Fruit fly (Drosophila melanogaster): ENCODE results near the gene CG32219.
A peak's percentile ranks its signal among the peaks of the same experiment; 100 is the strongest.

The CG32219 gene

dm6 chr3L:19941162-19941561 lies 9.8 kb downstream of the CG32219 start:
- TF ChIP-seq Taf1 (GFP tag; IDR thresholded peaks at IDR 0.05) (no peak), nom (GFP tag; optimal IDR thresholded peaks at IDR 0.05) (no peak), Atf3 (GFP tag; optimal IDR thresholded peaks at IDR 0.05) (no peak), exex (tag; optimal IDR thresholded peaks at IDR 0.05) (peak; percentile 75), sug (tag; optimal IDR thresholded peaks at IDR 0.05) (peak; percentile 37), YL-1 (GFP tag; optimal IDR thresholded peaks at IDR 0.05) (no peak), bcd (GFP tag; optimal IDR thresholded peaks at IDR 0.05) (no peak), CG8359 (GFP tag; optimal IDR thresholded peaks at IDR 0.05; ENCODE audit: borderline replicate concordance) (no peak)

dm6 chr3L:19940349-19940748 lies 10.6 kb downstream of the CG32219 start:
- no peak for TF ChIP-seq CG12659 (GFP tag; optimal IDR thresholded peaks at IDR 0.05)
- no peak for TF ChIP-seq emc (GFP tag; optimal IDR thresholded peaks at IDR 0.05)
- no peak for TF ChIP-seq CG14710 (tag; optimal IDR thresholded peaks at IDR 0.05)
- TF ChIP-seq HmgZ (tag; optimal IDR thresholded peaks at IDR 0.05) = no peak
- no peak for TF ChIP-seq az2 (GFP tag; optimal IDR thresholded peaks at IDR 0.05)
- TF ChIP-seq Chrac-16 (GFP tag; optimal IDR thresholded peaks at IDR 0.05) = no peak
- TF ChIP-seq slp2 (GFP tag; optimal IDR thresholded peaks at IDR 0.05) = no peak
- no peak for TF ChIP-seq CG14014 (GFP tag; IDR thresholded peaks at IDR 0.05)
- TF ChIP-seq CG7839 (tag; optimal IDR thresholded peaks at IDR 0.05) = peak; percentile 14
- TF ChIP-seq Tbp (GFP tag; optimal IDR thresholded peaks at IDR 0.05) = no peak
- TF ChIP-seq da (GFP tag; optimal IDR thresholded peaks at IDR 0.05) = no peak
- no peak for TF ChIP-seq mld (GFP tag; IDR thresholded peaks at IDR 0.05; ENCODE audit: partially characterized antibody)
- TF ChIP-seq Side (GFP tag; optimal IDR thresholded peaks at IDR 0.05) = no peak
- no peak for TF ChIP-seq CG10959 (GFP tag; IDR thresholded peaks at IDR 0.05)
- TF ChIP-seq CG8089 (GFP tag; optimal IDR thresholded peaks at IDR 0.05) = no peak
- TF ChIP-seq fd64A (GFP tag; optimal IDR thresholded peaks at IDR 0.05) = no peak
- TF ChIP-seq CoRest (tag; optimal IDR thresholded peaks at IDR 0.05) = peak; percentile 2
- no peak for TF ChIP-seq Hr3 (GFP tag; optimal IDR thresholded peaks at IDR 0.05)
- TF ChIP-seq kay (GFP tag; optimal IDR thresholded peaks at IDR 0.05) = no peak
- no peak for TF ChIP-seq ind (GFP tag; optimal IDR thresholded peaks at IDR 0.05)
- peak; percentile 25 for TF ChIP-seq CG2712 (tag; optimal IDR thresholded peaks at IDR 0.05)
- TF ChIP-seq CG7372 (GFP tag; IDR thresholded peaks at IDR 0.05) = no peak
- peak; percentile 17 for TF ChIP-seq Oli (tag; optimal IDR thresholded peaks at IDR 0.05)
- TF ChIP-seq Sox100B (GFP tag; optimal IDR thresholded peaks at IDR 0.05) = no peak
- TF ChIP-seq Rfx (GFP tag; IDR thresholded peaks at IDR 0.05) = 0 out of 2 replicates have a peak, but pooled peaks have one; percentile 37
- no peak for TF ChIP-seq CG14667 (GFP tag; IDR thresholded peaks at IDR 0.05)
- peak; percentile 32 for TF ChIP-seq Meics (GFP tag; optimal IDR thresholded peaks at IDR 0.05)
- no peak for TF ChIP-seq HmgD (GFP tag; optimal IDR thresholded peaks at IDR 0.05)
- no peak for TF ChIP-seq ac (GFP tag; optimal IDR thresholded peaks at IDR 0.05)
- peak; percentile 50 for TF ChIP-seq gem (tag; optimal IDR thresholded peaks at IDR 0.05)
- no peak for TF ChIP-seq CG10321 (GFP tag; IDR thresholded peaks at IDR 0.05)
- 0 out of 2 replicates have a peak, but pooled peaks have one; percentile 33 for TF ChIP-seq CG11696 (GFP tag; IDR thresholded peaks at IDR 0.05)
- TF ChIP-seq unpg (GFP tag; optimal IDR thresholded peaks at IDR 0.05) = no peak
- no peak for TF ChIP-seq tup (GFP tag; optimal IDR thresholded peaks at IDR 0.05)
- no peak for TF ChIP-seq Spps (tag; optimal IDR thresholded peaks at IDR 0.05)
- no peak for TF ChIP-seq CG16863 (GFP tag; optimal IDR thresholded peaks at IDR 0.05)
- no peak for TF ChIP-seq CG9876 (GFP tag; optimal IDR thresholded peaks at IDR 0.05)
- no peak for TF ChIP-seq stwl (tag; optimal IDR thresholded peaks at IDR 0.05)
- TF ChIP-seq CG5180 (GFP tag; optimal IDR thresholded peaks at IDR 0.05) = no peak
- no peak for TF ChIP-seq prd (optimal IDR thresholded peaks at IDR 0.05)
- no peak for TF ChIP-seq prd (GFP tag; IDR thresholded peaks at IDR 0.05)
- no peak for TF ChIP-seq CG7928 (GFP tag; optimal IDR thresholded peaks at IDR 0.05)
- no peak for TF ChIP-seq Scr (GFP tag; IDR thresholded peaks at IDR 0.05; ENCODE audit: partially characterized antibody)

Data from whole organism, embryonic.